Worm (Caenorhabditis elegans) whole organism, early embryonic: ENCODE data around the gene pqn-51.

ENCODE experiments used
- ama-1 ChIP-seq: fragments of 150-350 bp; optimal IDR thresholded peaks from 2 replicates; lab custom pipeline; 2014
- ets-7 ChIP-seq: sonication (generic microtip); optimal IDR thresholded peaks from 2 replicates; lab custom pipeline; 2016; ENCODE audit warnings: missing genotype, missing genetic modification characterization, missing compliant biosample characterization
- flt-1 ChIP-seq: fragments of 200-800 bp; sonication (Bioruptor generic); IDR thresholded peaks from 2 replicates; pipeline ENCODE4 v1.3.6; 2022; ENCODE audit warnings: missing genetic modification characterization, missing compliant biosample characterization
- hmg-4 ChIP-seq: fragments of 200-800 bp; sonication (Bioruptor generic); optimal IDR thresholded peaks from 2 replicates; lab custom pipeline; 2018; ENCODE audit warnings: mild to moderate bottlenecking, missing genetic modification characterization, missing compliant biosample characterization
- pes-1 ChIP-seq: fragments of 200-800 bp; sonication (Bioruptor generic); IDR thresholded peaks from 2 replicates; pipeline ENCODE4 v1.3.6; 2022; ENCODE audit warnings: missing genetic modification reagents, missing genetic modification characterization, missing compliant biosample characterization
- tbx-11 ChIP-seq: fragments of 200-800 bp; sonication (Bioruptor generic); IDR thresholded peaks from 2 replicates; pipeline ENCODE4 v1.3.6; 2022; ENCODE audit warnings: missing genetic modification characterization, missing compliant biosample characterization

DNA sequence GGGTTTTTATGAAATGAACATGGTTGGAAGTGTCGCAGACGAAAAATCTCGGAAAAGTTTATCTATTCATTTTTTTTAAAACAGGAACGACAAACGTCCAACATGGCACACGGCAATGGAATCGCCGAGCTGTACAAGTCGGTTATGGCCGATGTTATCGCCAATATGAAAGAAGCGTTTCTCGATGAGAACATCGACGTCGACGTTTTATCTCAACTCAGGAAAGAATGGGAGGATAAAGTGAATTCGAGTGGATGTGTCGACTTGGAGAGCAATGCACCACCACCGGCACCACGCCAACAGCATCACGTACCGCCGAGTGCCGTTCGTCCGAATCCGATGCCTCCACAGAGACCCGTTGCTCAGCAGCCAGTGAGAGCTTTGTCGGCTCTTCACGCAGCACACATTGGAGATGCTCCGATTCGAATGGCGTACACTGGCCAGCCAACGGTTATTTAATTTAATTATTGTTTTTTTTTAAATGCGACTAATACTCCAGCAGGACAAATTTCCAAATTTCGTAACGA, 729 bp downstream of the pqn-51 start:
- TF ChIP-seq flt-1 (GFP tag; lab: Robert Waterston, UW) (no peak), ets-7 (tag; lab: Kevin White, UChicago) (no peak), pes-1 (no peak), ama-1 (lab: Kevin White, UChicago) (no peak), hmg-4 (GFP tag; lab: Kevin White, UChicago) (no peak), tbx-11 (GFP tag; lab: Robert Waterston, UW) (no peak)
